Worm (Caenorhabditis elegans) whole organism, L2 larva: ENCODE measurements around the gene clc-17.
A peak's percentile ranks its signal among the peaks of the same experiment; 100 is the strongest.

ENCODE experiments used
- C34F6.9 ChIP-seq: fragments of 150-350 bp; optimal IDR thresholded peaks from 2 replicates; lab custom pipeline; 2014; ENCODE audit warnings: missing biosample characterization, missing genetic modification characterization
- R02D3.7 ChIP-seq: fragments of 150-350 bp; optimal IDR thresholded peaks from 2 replicates; lab custom pipeline; 2014; ENCODE audit warnings: missing biosample characterization, missing genetic modification characterization
- ZK546.5 ChIP-seq: sonication (generic microtip); optimal IDR thresholded peaks from 2 replicates; lab custom pipeline; 2017; ENCODE audit warnings: missing biosample characterization, missing genetic modification characterization
- ama-1 ChIP-seq: fragments of 150-350 bp; optimal IDR thresholded peaks from 2 replicates; lab custom pipeline; 2018; ENCODE audit warnings: inconsistent platforms
- ceh-82 ChIP-seq: fragments of 150-350 bp; optimal IDR thresholded peaks from 2 replicates; lab custom pipeline; 2014; ENCODE audit warnings: missing biosample characterization, missing genetic modification characterization
- crh-2 ChIP-seq: sonication (generic microtip); optimal IDR thresholded peaks from 2 replicates; lab custom pipeline; 2017; ENCODE audit warnings: missing biosample characterization, missing genetic modification characterization
- dmd-4 ChIP-seq: sonication (generic microtip); optimal IDR thresholded peaks from 2 replicates; lab custom pipeline; 2017; ENCODE audit warnings: missing biosample characterization, missing genetic modification characterization
- elt-1 ChIP-seq: fragments of 150-350 bp; optimal IDR thresholded peaks from 2 replicates; lab custom pipeline; 2014; ENCODE audit warnings: missing biosample characterization, missing genetic modification characterization
- fos-1 ChIP-seq: fragments of 150-350 bp; optimal IDR thresholded peaks from 2 replicates; lab custom pipeline; 2014; ENCODE audit warnings: missing biosample characterization, missing genetic modification characterization
- gmeb-1 ChIP-seq: fragments of 150-350 bp; optimal IDR thresholded peaks from 2 replicates; lab custom pipeline; 2014; ENCODE audit warnings: missing biosample characterization, missing genetic modification characterization
- lin-11 ChIP-seq: fragments of 150-350 bp; sonication (generic microtip); optimal IDR thresholded peaks from 2 replicates; lab custom pipeline; 2014; ENCODE audit warnings: missing biosample characterization, missing genetic modification characterization, inconsistent platforms, mixed read lengths
- lsy-2 ChIP-seq, 2 experiments: fragments of 150-350 bp in 1 of 2; sonication (generic microtip) in 1 of 2; optimal IDR thresholded peaks; 2 replicates each; lab custom pipeline; 2014 to 2017; ENCODE audit warnings: missing biosample characterization in 2 of 2, missing genetic modification characterization in 2 of 2
- mab-5 ChIP-seq: fragments of 150-350 bp; optimal IDR thresholded peaks from 2 replicates; lab custom pipeline; 2014; ENCODE audit warnings: missing biosample characterization, missing genetic modification characterization
- mbf-1 ChIP-seq: sonication (generic microtip); optimal IDR thresholded peaks from 2 replicates; lab custom pipeline; 2017; ENCODE audit warnings: missing biosample characterization, missing genetic modification characterization
- nhr-10 ChIP-seq: sonication (generic microtip); optimal IDR thresholded peaks from 2 replicates; lab custom pipeline; 2017; ENCODE audit warnings: missing biosample characterization, missing genetic modification characterization
- nhr-11 ChIP-seq: fragments of 150-350 bp; optimal IDR thresholded peaks from 2 replicates; lab custom pipeline; 2014; ENCODE audit warnings: missing biosample characterization, missing genetic modification characterization
- nhr-12 ChIP-seq: fragments of 150-350 bp; optimal IDR thresholded peaks from 2 replicates; lab custom pipeline; 2014; ENCODE audit warnings: missing biosample characterization, missing genetic modification characterization
- nhr-129 ChIP-seq: fragments of 150-350 bp; optimal IDR thresholded peaks from 2 replicates; lab custom pipeline; 2014; ENCODE audit warnings: missing biosample characterization, missing genetic modification characterization
- nhr-237 ChIP-seq: fragments of 150-350 bp; optimal IDR thresholded peaks from 2 replicates; lab custom pipeline; 2014; ENCODE audit warnings: missing biosample characterization, missing genetic modification characterization
- nhr-6 ChIP-seq: fragments of 150-350 bp; optimal IDR thresholded peaks from 2 replicates; lab custom pipeline; 2014; ENCODE audit warnings: missing biosample characterization, missing genetic modification characterization
- nhr-77 ChIP-seq: fragments of 150-350 bp; optimal IDR thresholded peaks from 2 replicates; lab custom pipeline; 2014; ENCODE audit warnings: missing biosample characterization, missing genetic modification characterization
- peb-1 ChIP-seq: fragments of 150-350 bp; optimal IDR thresholded peaks from 2 replicates; lab custom pipeline; 2014; ENCODE audit warnings: missing biosample characterization, missing genetic modification characterization
- sem-4 ChIP-seq: fragments of 150-350 bp; optimal IDR thresholded peaks from 2 replicates; lab custom pipeline; 2014; ENCODE audit warnings: missing biosample characterization, missing genetic modification reagents, missing genetic modification characterization
- skn-1 ChIP-seq: sonication (generic microtip); optimal IDR thresholded peaks from 2 replicates; lab custom pipeline; 2017; ENCODE audit warnings: missing biosample characterization, missing genetic modification characterization
- sma-3 ChIP-seq: sonication (generic microtip); optimal IDR thresholded peaks from 2 replicates; lab custom pipeline; 2016; ENCODE audit warnings: missing genetic modification reagents, missing genetic modification characterization, missing compliant biosample characterization
- snpc-4 ChIP-seq: fragments of 150-350 bp; optimal IDR thresholded peaks from 2 replicates; lab custom pipeline; 2014; ENCODE audit warnings: missing biosample characterization, missing genetic modification characterization
- unc-39 ChIP-seq: fragments of 150-350 bp; optimal IDR thresholded peaks from 2 replicates; lab custom pipeline; 2014; ENCODE audit warnings: missing biosample characterization, missing genetic modification characterization
- unc-55 ChIP-seq: fragments of 150-350 bp; sonication (generic microtip); optimal IDR thresholded peaks from 3 replicates; lab custom pipeline; 2014; ENCODE audit warnings: missing biosample characterization, missing genetic modification reagents, missing genetic modification characterization
- unc-62 ChIP-seq: fragments of 150-350 bp; optimal IDR thresholded peaks from 2 replicates; lab custom pipeline; 2014; ENCODE audit warnings: missing biosample characterization, missing genetic modification reagents, missing genetic modification characterization
- ztf-11 ChIP-seq: sonication (generic microtip); optimal IDR thresholded peaks from 2 replicates; lab custom pipeline; 2017; ENCODE audit warnings: missing biosample characterization, missing genetic modification characterization

Gene clc-17

ce11 chrX:11097343-11097742, 9.8 kb upstream of the clc-17 start:
- TF ChIP-seq C34F6.9 (tag; lab: Kevin White, UChicago), result no peak
- no peak for TF ChIP-seq unc-62 (GFP tag; lab: Kevin White, UChicago)
- no peak for TF ChIP-seq elt-1 (tag; lab: Kevin White, UChicago)
- TF ChIP-seq R02D3.7 (tag; lab: Kevin White, UChicago), result no peak
- TF ChIP-seq mab-5 (tag; lab: Kevin White, UChicago), result no peak
- no peak for TF ChIP-seq lin-11 (tag; lab: Kevin White, UChicago)
- no peak for TF ChIP-seq ama-1 (lab: Kevin White, UChicago)
- no peak for TF ChIP-seq sem-4 (tag; lab: Kevin White, UChicago)
- no peak for TF ChIP-seq peb-1 (tag; lab: Kevin White, UChicago)
- no peak for TF ChIP-seq snpc-4 (tag; lab: Kevin White, UChicago)
- TF ChIP-seq nhr-10 (tag; lab: Kevin White, UChicago), result no peak
- TF ChIP-seq fos-1 (tag; lab: Kevin White, UChicago), result no peak
- no peak for TF ChIP-seq ZK546.5 (tag; lab: Kevin White, UChicago)
- no peak for TF ChIP-seq skn-1 (tag; lab: Kevin White, UChicago)
- TF ChIP-seq nhr-129, result no peak
- no peak for TF ChIP-seq ztf-11 (tag; lab: Kevin White, UChicago)
- TF ChIP-seq nhr-12, result no peak
- TF ChIP-seq dmd-4 (tag; lab: Kevin White, UChicago), result no peak

DNA sequence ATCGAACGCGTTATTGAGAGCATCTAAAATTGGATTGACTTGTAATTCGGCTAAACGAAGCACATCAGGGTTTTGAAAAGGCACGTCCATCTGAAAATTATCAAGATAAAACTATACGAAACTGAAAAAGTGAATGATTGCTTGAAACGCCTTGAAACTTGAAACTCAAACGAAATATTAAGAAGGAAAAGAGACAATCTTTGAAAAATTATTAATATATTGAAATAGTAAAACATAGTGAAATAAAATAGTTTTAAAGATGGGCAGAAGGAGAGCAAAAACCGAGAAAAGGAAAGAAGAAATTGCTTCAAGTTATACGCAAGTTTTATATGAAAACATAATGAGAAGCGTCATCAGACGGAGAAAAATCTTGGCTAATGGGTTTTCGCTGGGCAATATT, 9.1 kb upstream of the clc-17 start, which contains the start of gene W02H3.3:
W02H3.3 (minus strand) TSS at position 101 of the 400 bp plus-strand sequence.
- TF ChIP-seq gmeb-1 (no peak), mbf-1 (tag; lab: Kevin White, UChicago) (no peak), ZK546.5 (tag; lab: Kevin White, UChicago) (no peak), skn-1 (tag; lab: Kevin White, UChicago) (no peak), crh-2 (tag; lab: Kevin White, UChicago) (no peak), nhr-237 (tag; lab: Kevin White, UChicago) (no peak), ama-1 (lab: Kevin White, UChicago) (no peak), nhr-77 (tag; lab: Kevin White, UChicago) (no peak)

- TF ChIP-seq R02D3.7 (tag; lab: Kevin White, UChicago), result no peak
Measured at ce11 chrX:11103173-11103572, 4.0 kb upstream of the clc-17 start.

ce11 chrX:11104883-11105629, 2.1 kb upstream of the clc-17 start, which contains the start of gene W02H3.1:
TSS of gene W02H3.1 (minus strand) at chrX:11105460.
- TF ChIP-seq fos-1 (tag; lab: Kevin White, UChicago) (peak; percentile 81), sma-3 (no peak)

ce11 chrX:11109200-11109599, 2.0 kb downstream of the clc-17 start, which contains the start of gene grd-1:
TSS of gene grd-1 (plus strand) at chrX:11109440.
- TF ChIP-seq nhr-6 (tag; lab: Kevin White, UChicago), result no peak
- no peak for TF ChIP-seq dmd-4 (tag; lab: Kevin White, UChicago)
- no peak for TF ChIP-seq mab-5 (tag; lab: Kevin White, UChicago)
- TF ChIP-seq nhr-11 (tag; lab: Kevin White, UChicago), result no peak
- TF ChIP-seq lsy-2 (tag; optimal IDR thresholded peaks at IDR 0.05; lab: Kevin White, UChicago), result no peak
- no peak for TF ChIP-seq crh-2 (tag; lab: Kevin White, UChicago)

DNA sequence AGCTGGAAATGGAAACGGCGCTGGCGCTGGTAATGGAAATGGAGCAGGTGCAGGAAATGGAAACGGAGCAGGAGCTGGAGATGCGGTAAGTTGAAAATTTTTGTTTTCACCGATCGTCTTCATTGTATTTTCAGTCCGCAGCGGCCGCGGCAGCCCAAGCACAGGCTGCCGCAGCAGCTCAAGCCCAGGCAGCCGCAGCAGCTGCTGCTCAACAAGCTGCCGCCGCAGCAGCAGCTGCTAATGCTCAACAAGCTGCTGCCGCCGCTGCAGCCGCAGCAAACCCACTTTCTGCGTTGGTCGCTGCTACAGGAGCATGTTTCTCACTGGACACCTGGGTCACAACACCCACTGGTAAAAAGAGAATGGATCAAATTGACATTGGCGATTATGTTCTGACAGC, 7.2 kb downstream of the clc-17 start:
- TF ChIP-seq ceh-82 (tag; lab: Kevin White, UChicago), result no peak
- TF ChIP-seq nhr-77 (tag; lab: Kevin White, UChicago), result no peak
- TF ChIP-seq unc-55 (GFP tag; lab: Kevin White, UChicago), result no peak
- TF ChIP-seq ztf-11 (tag; lab: Kevin White, UChicago), result no peak
- no peak for TF ChIP-seq nhr-10 (tag; lab: Kevin White, UChicago)
- no peak for TF ChIP-seq nhr-12
- TF ChIP-seq unc-39 (tag; lab: Kevin White, UChicago), result no peak
